Worm (Caenorhabditis elegans) whole organism, L3 larva: ENCODE data around the gene F08H9.2.

ENCODE experiments used
- R02D3.7 ChIP-seq: fragments of 150-350 bp; optimal IDR thresholded peaks from 2 replicates; lab custom pipeline; 2014; ENCODE audit warnings: missing biosample characterization, missing genetic modification characterization
- ZK546.5 ChIP-seq: sonication (generic microtip); optimal IDR thresholded peaks from 2 replicates; lab custom pipeline; 2017; ENCODE audit warnings: missing biosample characterization, missing genetic modification characterization
- ceh-16 ChIP-seq: sonication (generic microtip); optimal IDR thresholded peaks from 2 replicates; lab custom pipeline; 2017; ENCODE audit warnings: missing biosample characterization, missing genetic modification characterization
- ceh-82 ChIP-seq: fragments of 150-350 bp; optimal IDR thresholded peaks from 2 replicates; lab custom pipeline; 2014; ENCODE audit warnings: missing biosample characterization, missing genetic modification characterization
- ceh-9 ChIP-seq: sonication (generic microtip); optimal IDR thresholded peaks from 2 replicates; lab custom pipeline; 2018; ENCODE audit warnings: missing biosample characterization, missing genetic modification characterization
- egl-5 ChIP-seq: fragments of 150-350 bp; optimal IDR thresholded peaks from 2 replicates; lab custom pipeline; 2017; ENCODE audit warnings: missing biosample characterization, missing genetic modification reagents, missing genetic modification characterization, inconsistent platforms
- elt-1 ChIP-seq: fragments of 150-350 bp; optimal IDR thresholded peaks from 2 replicates; lab custom pipeline; 2014; ENCODE audit warnings: missing biosample characterization, missing genetic modification characterization
- elt-2 ChIP-seq: sonication (generic microtip); optimal IDR thresholded peaks from 2 replicates; lab custom pipeline; 2016; ENCODE audit warnings: missing genetic modification reagents, mild to moderate bottlenecking, missing genetic modification characterization, missing compliant biosample characterization
- elt-3 ChIP-seq, 3 experiments: fragments of 150-350 bp in 1 of 3; sonication (generic microtip) in 2 of 3; optimal IDR thresholded peaks; 2 replicates in 2 of 3; 4 replicates in 1 of 3; lab custom pipeline; 2014 to 2017; ENCODE audit warnings: missing biosample characterization in 3 of 3, missing genetic modification characterization in 3 of 3
- fkh-10 ChIP-seq: sonication (generic microtip); optimal IDR thresholded peaks from 2 replicates; lab custom pipeline; 2017; ENCODE audit warnings: missing biosample characterization, missing genetic modification reagents, missing genetic modification characterization
- fos-1 ChIP-seq: fragments of 150-350 bp; optimal IDR thresholded peaks from 2 replicates; lab custom pipeline; 2014; ENCODE audit warnings: missing biosample characterization, missing genetic modification characterization
- jun-1 ChIP-seq: fragments of 150-350 bp; optimal IDR thresholded peaks from 2 replicates; lab custom pipeline; 2014; ENCODE audit warnings: missing biosample characterization, missing genetic modification reagents, missing genetic modification characterization
- lin-15B ChIP-seq: fragments of 150-350 bp; optimal IDR thresholded peaks from 2 replicates; lab custom pipeline; 2014; ENCODE audit warnings: missing biosample characterization, missing genetic modification characterization
- lsy-12 ChIP-seq: sonication (generic microtip); optimal IDR thresholded peaks from 2 replicates; lab custom pipeline; 2016; ENCODE audit warnings: mild to moderate bottlenecking, missing genetic modification characterization, missing compliant biosample characterization
- mml-1 ChIP-seq: fragments of 150-350 bp; sonication (generic microtip); optimal IDR thresholded peaks from 3 replicates; lab custom pipeline; 2014; ENCODE audit warnings: missing biosample characterization, missing genetic modification characterization
- nfya-1 ChIP-seq: sonication (generic microtip); optimal IDR thresholded peaks from 2 replicates; lab custom pipeline; 2017; ENCODE audit warnings: missing genetic modification characterization, mild to moderate bottlenecking, missing compliant biosample characterization, antibody characterized with exemption, moderate library complexity; ENCODE audit not compliant: insufficient read depth
- nhr-23 ChIP-seq: fragments of 150-350 bp; optimal IDR thresholded peaks from 2 replicates; lab custom pipeline; 2014; ENCODE audit warnings: missing biosample characterization, missing genetic modification reagents, missing genetic modification characterization
- nhr-25 ChIP-seq: sonication (generic microtip); optimal IDR thresholded peaks from 2 replicates; lab custom pipeline; 2017; ENCODE audit warnings: missing biosample characterization, missing genetic modification characterization
- nhr-28 ChIP-seq: fragments of 150-350 bp; optimal IDR thresholded peaks from 2 replicates; lab custom pipeline; 2014; ENCODE audit warnings: missing biosample characterization, missing genetic modification characterization
- nhr-43 ChIP-seq: sonication (generic microtip); optimal IDR thresholded peaks from 2 replicates; lab custom pipeline; 2016; ENCODE audit warnings: mild to moderate bottlenecking, missing genetic modification characterization, missing compliant biosample characterization; ENCODE audit not compliant: poor library complexity, severe bottlenecking
- pqm-1 ChIP-seq: fragments of 150-350 bp; optimal IDR thresholded peaks from 2 replicates; lab custom pipeline; 2017; ENCODE audit warnings: missing biosample characterization, missing genetic modification characterization, inconsistent platforms
- sea-2 ChIP-seq: fragments of 150-350 bp; sonication (generic microtip); optimal IDR thresholded peaks from 4 replicates; lab custom pipeline; 2014; ENCODE audit warnings: missing biosample characterization, missing genetic modification reagents, missing genetic modification characterization
- skn-1 ChIP-seq: fragments of 150-350 bp; optimal IDR thresholded peaks from 2 replicates; lab custom pipeline; 2014; ENCODE audit warnings: missing biosample characterization, missing genetic modification characterization
- tbx-2 ChIP-seq: sonication (generic microtip); optimal IDR thresholded peaks from 2 replicates; lab custom pipeline; 2016; ENCODE audit warnings: mild to moderate bottlenecking, missing genetic modification characterization, missing compliant biosample characterization
- unc-39 ChIP-seq: sonication (generic microtip); optimal IDR thresholded peaks from 4 replicates; lab custom pipeline; 2017; ENCODE audit warnings: missing biosample characterization, missing genetic modification characterization
- ztf-11 ChIP-seq: fragments of 150-350 bp; optimal IDR thresholded peaks from 2 replicates; lab custom pipeline; 2014; ENCODE audit warnings: missing biosample characterization, missing genetic modification characterization
- ztf-4 ChIP-seq: fragments of 150-350 bp; optimal IDR thresholded peaks from 2 replicates; lab custom pipeline; 2014; ENCODE audit warnings: missing biosample characterization, missing genetic modification characterization

The F08H9.2 gene

DNA sequence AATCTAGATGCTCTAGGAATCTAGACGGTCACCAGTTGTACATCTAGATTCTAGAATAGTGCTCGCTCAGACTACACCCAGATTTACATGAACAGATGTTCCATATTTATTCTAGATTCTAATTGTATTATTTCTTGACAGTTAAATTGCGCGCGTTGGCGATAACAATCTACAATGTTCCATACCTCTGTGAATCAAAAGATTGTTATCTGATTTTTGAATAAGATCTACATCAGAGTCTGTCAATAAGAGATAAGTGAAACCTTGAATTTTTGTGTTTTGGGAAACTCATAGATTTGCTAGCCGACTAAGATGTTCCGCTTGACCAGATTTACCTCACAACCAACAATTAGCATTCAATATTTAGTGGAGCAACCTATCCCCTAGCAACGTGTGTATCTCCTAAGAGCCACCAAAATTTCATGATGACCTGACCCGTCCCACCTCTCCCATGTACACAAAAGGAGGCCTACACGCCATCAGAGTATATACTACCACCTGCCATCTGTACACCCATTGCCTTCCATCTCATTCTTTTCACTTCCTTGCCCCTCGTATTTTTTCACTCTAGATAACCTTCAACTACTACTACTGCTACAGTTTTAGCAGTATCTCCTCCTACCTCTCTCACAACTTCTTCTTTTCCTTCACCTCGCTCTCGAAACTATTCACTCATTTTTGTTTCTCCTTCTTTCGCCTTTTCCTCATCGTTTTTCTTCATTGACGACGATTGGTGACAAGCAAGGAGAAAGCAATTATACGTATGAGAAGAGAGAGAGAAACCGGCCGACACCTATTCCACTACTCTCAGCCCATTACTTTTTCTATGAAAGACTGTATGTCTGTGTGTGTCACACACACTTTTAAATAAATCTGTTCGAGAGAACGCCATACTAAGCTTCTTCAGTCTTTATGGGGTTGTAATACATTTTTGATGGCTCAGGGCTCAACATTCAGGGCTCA lies 46.5 kb downstream of the F08H9.2 start:
- TF ChIP-seq nhr-28 (tag; lab: Kevin White, UChicago), result no peak
- TF ChIP-seq elt-3 (tag; optimal IDR thresholded peaks at IDR 0.05; lab: Kevin White, UChicago), result peak in 1 of 3 experiments; percentile 15
- TF ChIP-seq nhr-23 (tag; lab: Kevin White, UChicago), result peak; percentile 91
- peak; percentile 59 for TF ChIP-seq egl-5 (tag; lab: Kevin White, UChicago)
- TF ChIP-seq fkh-10, result no peak
- no peak for TF ChIP-seq ZK546.5
- peak; percentile 70 for TF ChIP-seq nhr-25
- peak; percentile 100 for TF ChIP-seq elt-1 (tag; lab: Kevin White, UChicago)
- TF ChIP-seq skn-1 (tag; lab: Kevin White, UChicago), result no peak
- TF ChIP-seq nfya-1 (tag; lab: Kevin White, UChicago), result peak; percentile 1

DNA sequence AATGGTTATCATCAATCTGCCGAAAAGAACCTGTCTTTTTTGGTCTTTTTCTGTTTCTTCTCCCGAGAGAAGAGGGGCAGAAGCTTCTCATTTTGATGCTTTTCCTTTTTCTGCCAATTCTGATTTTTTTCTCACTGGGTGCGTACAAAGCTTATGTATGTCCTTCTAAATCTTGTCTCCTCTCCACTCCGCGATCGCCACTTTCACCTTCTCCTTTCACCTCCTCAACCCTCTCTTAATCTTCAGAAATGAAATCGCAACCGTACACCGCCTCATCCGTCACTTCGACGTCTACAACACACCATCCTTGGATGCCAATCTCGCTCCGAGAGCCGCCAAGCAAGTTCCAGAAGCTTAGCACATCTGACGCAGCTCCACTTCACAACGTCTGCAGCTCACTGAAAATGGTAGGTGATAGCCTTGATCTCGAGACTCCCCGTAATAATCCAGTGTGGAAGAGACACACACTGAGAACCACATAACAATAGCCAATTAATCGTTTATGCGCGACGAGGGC lies 47.6 kb downstream of the F08H9.2 start, which contains the start of gene R02D5.1:
Gene R02D5.1, plus strand, starts transcription at position 245 of the 517 bp plus-strand sequence.
- no peak for TF ChIP-seq ztf-4 (tag; lab: Kevin White, UChicago)
- TF ChIP-seq tbx-2 (tag; lab: Kevin White, UChicago), result no peak
- no peak for TF ChIP-seq lsy-12 (tag; lab: Kevin White, UChicago)
- no peak for TF ChIP-seq nhr-43 (tag; lab: Kevin White, UChicago)
- TF ChIP-seq ceh-16 (tag; lab: Kevin White, UChicago), result no peak
- TF ChIP-seq unc-39, result no peak
- no peak for TF ChIP-seq elt-2 (tag; lab: Kevin White, UChicago)
- TF ChIP-seq ztf-11 (tag; lab: Kevin White, UChicago), result no peak

DNA sequence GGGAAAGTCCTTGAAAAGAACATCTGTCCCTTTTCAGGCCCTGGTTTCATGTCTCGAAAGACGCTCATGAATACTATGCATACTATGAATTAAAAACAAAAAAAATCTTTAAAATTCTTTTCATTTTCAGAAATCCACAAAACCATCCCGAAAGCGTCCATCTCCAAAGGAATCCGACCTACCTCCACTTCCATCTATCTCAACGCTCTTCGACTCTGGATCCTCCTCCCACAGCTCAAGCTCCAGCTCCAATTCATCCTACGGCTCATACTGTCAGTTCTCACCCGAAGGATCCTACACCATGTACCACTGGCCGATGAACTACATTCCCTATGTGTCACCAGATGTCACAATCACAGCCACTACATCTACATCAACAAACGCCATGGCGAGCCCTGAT lies 48.1 kb downstream of the F08H9.2 start:
- TF ChIP-seq jun-1 (tag; lab: Kevin White, UChicago) (no peak), R02D3.7 (no peak), nhr-43 (tag; lab: Kevin White, UChicago) (no peak), unc-39 (no peak), ceh-9 (tag; lab: Kevin White, UChicago) (no peak), fos-1 (tag; lab: Kevin White, UChicago) (no peak), nhr-23 (tag; lab: Kevin White, UChicago) (no peak), mml-1 (no peak), elt-3 (tag; optimal IDR thresholded peaks at IDR 0.05; lab: Kevin White, UChicago) (no peak), pqm-1 (tag; lab: Kevin White, UChicago) (no peak), fkh-10 (no peak), ceh-16 (tag; lab: Kevin White, UChicago) (no peak), sea-2 (GFP tag; lab: Kevin White, UChicago) (no peak), ceh-82 (tag; lab: Kevin White, UChicago) (no peak), nhr-28 (tag; lab: Kevin White, UChicago) (no peak), egl-5 (tag; lab: Kevin White, UChicago) (no peak), nfya-1 (tag; lab: Kevin White, UChicago) (no peak), lin-15B (tag; lab: Kevin White, UChicago) (no peak), ztf-4 (tag; lab: Kevin White, UChicago) (no peak)
